Worm (Caenorhabditis elegans): ENCODE results near the gene C27F2.7.

The C27F2.7 gene

DNA sequence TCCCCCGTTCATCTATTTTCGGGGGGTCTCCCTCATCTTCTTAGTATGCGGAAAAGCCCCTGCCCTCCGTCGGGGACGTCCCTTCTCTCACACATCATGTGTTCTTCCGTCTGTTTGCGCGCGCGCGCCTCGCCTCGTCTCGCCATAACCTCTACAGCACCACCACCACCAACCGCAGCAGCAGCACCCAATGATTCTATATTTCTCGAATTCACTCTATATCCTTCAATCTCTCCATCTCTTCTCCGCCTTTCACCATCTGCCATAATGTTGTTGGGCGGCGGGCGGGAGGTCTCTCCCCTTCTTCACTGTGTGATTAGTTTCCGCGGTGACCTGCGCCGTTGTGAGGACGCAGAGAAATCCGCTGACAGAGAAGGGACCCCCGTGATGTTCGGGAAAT lies 36.9 kb downstream of the C27F2.7 start (continued):
- TF ChIP-seq ceh-45 (GFP tag; IDR thresholded peaks at IDR 0.05), result no peak
- TF ChIP-seq gmeb-2 (tag; optimal IDR thresholded peaks at IDR 0.05), result no peak
- TF ChIP-seq unc-3 (GFP tag; conservative IDR thresholded peaks at IDR 0.05), result no peak
- TF ChIP-seq unc-3 (tag; optimal IDR thresholded peaks at IDR 0.05), result no peak
- no peak for TF ChIP-seq elt-2 (tag; optimal IDR thresholded peaks at IDR 0.05)
- peak; percentile 29 for TF ChIP-seq unc-86 (tag; optimal IDR thresholded peaks at IDR 0.05)
- TF ChIP-seq ceh-9 (tag; optimal IDR thresholded peaks at IDR 0.05), result no peak
- peak; percentile 55 for TF ChIP-seq sdc-2 (tag; optimal IDR thresholded peaks at IDR 0.05)
- no peak for TF ChIP-seq ceh-48 (tag; optimal IDR thresholded peaks at IDR 0.05)
- TF ChIP-seq lin-11 (tag; optimal IDR thresholded peaks at IDR 0.05), result no peak
- no peak for TF ChIP-seq Y22D7AL.16 (tag; optimal IDR thresholded peaks at IDR 0.05)
- peak; percentile 84 for TF ChIP-seq ceh-19 (GFP tag; optimal IDR thresholded peaks at IDR 0.05)
- no peak for TF ChIP-seq unc-55 (GFP tag; optimal IDR thresholded peaks at IDR 0.05)
- TF ChIP-seq ceh-14 (tag; optimal IDR thresholded peaks at IDR 0.05), result peak; percentile 66
- TF ChIP-seq fkh-10 (GFP tag; optimal IDR thresholded peaks at IDR 0.05), result no peak
- no peak for TF ChIP-seq ama-1 (optimal IDR thresholded peaks at IDR 0.05)
- TF ChIP-seq ceh-31 (tag; optimal IDR thresholded peaks at IDR 0.05), result peak; percentile 84
- TF ChIP-seq fkh-6 (tag; optimal IDR thresholded peaks at IDR 0.05), result no peak
- peak; percentile 65 for TF ChIP-seq unc-42 (tag; optimal IDR thresholded peaks at IDR 0.05)
- no peak for TF ChIP-seq tbx-7 (tag; optimal IDR thresholded peaks at IDR 0.05)
- TF ChIP-seq F13H6.1 (tag; optimal IDR thresholded peaks at IDR 0.05), result peak; percentile 33
- TF ChIP-seq hlh-30 (tag; optimal IDR thresholded peaks at IDR 0.05; ENCODE audit: insufficient read depth), result peak; percentile 77
- TF ChIP-seq hlh-6 (tag; optimal IDR thresholded peaks at IDR 0.05), result peak; percentile 75
- no peak for TF ChIP-seq ahr-1 (tag; optimal IDR thresholded peaks at IDR 0.05)
- TF ChIP-seq npax-4 (tag; optimal IDR thresholded peaks at IDR 0.05), result no peak
- TF ChIP-seq hlh-15 (tag; optimal IDR thresholded peaks at IDR 0.05), result no peak
- TF ChIP-seq ceh-6 (GFP tag; optimal IDR thresholded peaks at IDR 0.05), result peak; percentile 2
- TF ChIP-seq odd-2 (tag; optimal IDR thresholded peaks at IDR 0.05), result no peak
- TF ChIP-seq ets-4 (tag; optimal IDR thresholded peaks at IDR 0.05), result peak; percentile 19
- TF ChIP-seq zip-5 (tag; optimal IDR thresholded peaks at IDR 0.05), result no peak
- TF ChIP-seq pha-2 (tag; optimal IDR thresholded peaks at IDR 0.05), result peak; percentile 10
- TF ChIP-seq pag-3 (tag; optimal IDR thresholded peaks at IDR 0.05; ENCODE audit: borderline replicate concordance), result no peak
- peak; percentile 9 for TF ChIP-seq nhr-232 (tag; optimal IDR thresholded peaks at IDR 0.05)
- no peak for TF ChIP-seq hlh-13 (GFP tag; optimal IDR thresholded peaks at IDR 0.05)
- no peak for TF ChIP-seq che-1 (tag; optimal IDR thresholded peaks at IDR 0.05)
- peak; percentile 32 for TF ChIP-seq T23F11.4 (GFP tag; optimal IDR thresholded peaks at IDR 0.05)
- TF ChIP-seq elt-4 (tag; optimal IDR thresholded peaks at IDR 0.05), result no peak
- peak; percentile 60 for TF ChIP-seq C08G9.2 (tag; optimal IDR thresholded peaks at IDR 0.05)
- peak; percentile 42 for TF ChIP-seq syd-9 (tag; optimal IDR thresholded peaks at IDR 0.05)
- no peak for TF ChIP-seq sox-2 (GFP tag; IDR thresholded peaks at IDR 0.05)
- peak; percentile 30 for TF ChIP-seq eyg-1 (tag; optimal IDR thresholded peaks at IDR 0.05)
- TF ChIP-seq mec-3 (tag; optimal IDR thresholded peaks at IDR 0.05; ENCODE audit: borderline replicate concordance), result peak; percentile 51
- peak; percentile 76 for TF ChIP-seq hlh-8 (tag; optimal IDR thresholded peaks at IDR 0.05)
- no peak for TF ChIP-seq pat-9 (tag; optimal IDR thresholded peaks at IDR 0.05)
- no peak for TF ChIP-seq pha-4 (tag; optimal IDR thresholded peaks at IDR 0.05)
- TF ChIP-seq madf-2 (tag; optimal IDR thresholded peaks at IDR 0.05), result no peak

All from whole organism, late embryonic.